Worm (Caenorhabditis elegans) whole organism, late embryonic: ENCODE measurements around the gene pfs-2.

ENCODE experiments used
- C08G9.2 ChIP-seq: sonication (generic microtip); optimal IDR thresholded peaks from 2 replicates; lab custom pipeline; 2016; ENCODE audit warnings: mild to moderate bottlenecking, missing genetic modification characterization, moderate library complexity, missing compliant biosample characterization
- C38D4.7 ChIP-seq: fragments of 200-800 bp; sonication (Bioruptor generic); optimal IDR thresholded peaks from 2 replicates; lab custom pipeline; 2018; ENCODE audit warnings: mild to moderate bottlenecking, missing genetic modification characterization, moderate library complexity, missing compliant biosample characterization
- F13H6.1 ChIP-seq: sonication (generic microtip); optimal IDR thresholded peaks from 2 replicates; lab custom pipeline; 2016; ENCODE audit warnings: missing genetic modification characterization, missing compliant biosample characterization
- K02D7.2 ChIP-seq: sonication (generic microtip); optimal IDR thresholded peaks from 2 replicates; lab custom pipeline; 2017; ENCODE audit warnings: mild to moderate bottlenecking, missing genetic modification characterization, missing compliant biosample characterization
- K09A11.1 ChIP-seq: sonication (generic microtip); optimal IDR thresholded peaks from 2 replicates; lab custom pipeline; 2017; ENCODE audit warnings: antibody characterized with exemption, mild to moderate bottlenecking, missing genetic modification characterization, missing compliant biosample characterization; ENCODE audit not compliant: insufficient read depth
- T23F11.4 ChIP-seq: fragments of 200-800 bp; sonication (Bioruptor generic); optimal IDR thresholded peaks from 2 replicates; lab custom pipeline; 2018; ENCODE audit warnings: mild to moderate bottlenecking, missing genetic modification characterization, missing compliant biosample characterization
- Y22D7AL.16 ChIP-seq: sonication (generic microtip); optimal IDR thresholded peaks from 2 replicates; lab custom pipeline; 2016; ENCODE audit warnings: missing genetic modification characterization, missing compliant biosample characterization
- ahr-1 ChIP-seq: sonication (generic microtip); optimal IDR thresholded peaks from 2 replicates; lab custom pipeline; 2016; ENCODE audit warnings: missing genetic modification characterization, missing compliant biosample characterization
- ama-1 ChIP-seq: fragments of 150-350 bp; optimal IDR thresholded peaks from 2 replicates; lab custom pipeline; 2014
- ceh-14 ChIP-seq: sonication (generic microtip); optimal IDR thresholded peaks from 2 replicates; lab custom pipeline; 2016; ENCODE audit warnings: missing genotype, missing genetic modification characterization, missing compliant biosample characterization
- ceh-18 ChIP-seq: sonication (generic microtip); optimal IDR thresholded peaks from 2 replicates; lab custom pipeline; 2016; ENCODE audit warnings: missing genetic modification characterization, missing compliant biosample characterization
- ceh-22 ChIP-seq: sonication (generic microtip); optimal IDR thresholded peaks from 2 replicates; lab custom pipeline; 2017; ENCODE audit warnings: missing biosample characterization, missing genetic modification characterization
- ceh-24 ChIP-seq: sonication (generic microtip); optimal IDR thresholded peaks from 2 replicates; lab custom pipeline; 2016; ENCODE audit warnings: mild to moderate bottlenecking, missing genetic modification characterization, missing compliant biosample characterization
- ceh-31 ChIP-seq: sonication (generic microtip); optimal IDR thresholded peaks from 2 replicates; lab custom pipeline; 2016; ENCODE audit warnings: missing genetic modification characterization, missing compliant biosample characterization
- ceh-34 ChIP-seq: sonication (generic microtip); optimal IDR thresholded peaks from 2 replicates; lab custom pipeline; 2016; ENCODE audit warnings: mild to moderate bottlenecking, missing genetic modification characterization, missing compliant biosample characterization
- ceh-48 ChIP-seq: sonication (generic microtip); optimal IDR thresholded peaks from 2 replicates; lab custom pipeline; 2016; ENCODE audit warnings: missing genetic modification characterization, inconsistent platforms, missing compliant biosample characterization
- ceh-6 ChIP-seq: fragments of 200-800 bp; sonication (Bioruptor generic); optimal IDR thresholded peaks from 2 replicates; lab custom pipeline; 2018; ENCODE audit warnings: mild to moderate bottlenecking, missing genetic modification characterization, missing compliant biosample characterization
- che-1 ChIP-seq: sonication (generic microtip); optimal IDR thresholded peaks from 2 replicates; lab custom pipeline; 2016; ENCODE audit warnings: mild to moderate bottlenecking, missing genetic modification characterization, missing compliant biosample characterization
- dmd-4 ChIP-seq: sonication (generic microtip); optimal IDR thresholded peaks from 2 replicates; lab custom pipeline; 2016; ENCODE audit warnings: borderline replicate concordance, missing genetic modification characterization, missing compliant biosample characterization
- dve-1 ChIP-seq: sonication (generic microtip); optimal IDR thresholded peaks from 2 replicates; lab custom pipeline; 2017; ENCODE audit warnings: antibody characterized with exemption, mild to moderate bottlenecking, missing genetic modification characterization, missing compliant biosample characterization
- elt-2 ChIP-seq: sonication (generic microtip); optimal IDR thresholded peaks from 2 replicates; lab custom pipeline; 2016; ENCODE audit warnings: missing genetic modification reagents, missing genetic modification characterization, missing compliant biosample characterization
- elt-4 ChIP-seq: sonication (generic microtip); optimal IDR thresholded peaks from 2 replicates; lab custom pipeline; 2016; ENCODE audit warnings: missing genetic modification characterization, missing compliant biosample characterization
- ets-4 ChIP-seq: sonication (generic microtip); optimal IDR thresholded peaks from 2 replicates; lab custom pipeline; 2016; ENCODE audit warnings: missing genetic modification characterization, missing compliant biosample characterization
- eyg-1 ChIP-seq: sonication (generic microtip); optimal IDR thresholded peaks from 2 replicates; lab custom pipeline; 2016; ENCODE audit warnings: missing genotype, missing genetic modification characterization, missing compliant biosample characterization
- fax-1 ChIP-seq: sonication (generic microtip); optimal IDR thresholded peaks from 2 replicates; lab custom pipeline; 2016; ENCODE audit warnings: missing genotype, missing genetic modification characterization, missing compliant biosample characterization
- fkh-10 ChIP-seq: fragments of 150-350 bp; optimal IDR thresholded peaks from 2 replicates; lab custom pipeline; 2014; ENCODE audit warnings: missing biosample characterization, missing genetic modification reagents, missing genetic modification characterization
- hlh-13 ChIP-seq: fragments of 200-800 bp; sonication (Bioruptor generic); optimal IDR thresholded peaks from 2 replicates; lab custom pipeline; 2018; ENCODE audit warnings: mild to moderate bottlenecking, missing genetic modification characterization, missing compliant biosample characterization
- hlh-15 ChIP-seq: sonication (generic microtip); optimal IDR thresholded peaks from 2 replicates; lab custom pipeline; 2016; ENCODE audit warnings: missing genetic modification characterization, missing compliant biosample characterization
- hlh-30 ChIP-seq: sonication (generic microtip); optimal IDR thresholded peaks from 2 replicates; lab custom pipeline; 2017; ENCODE audit warnings: antibody characterized with exemption, missing genetic modification characterization, missing compliant biosample characterization; ENCODE audit not compliant: insufficient read depth
- hlh-8 ChIP-seq: sonication (generic microtip); optimal IDR thresholded peaks from 2 replicates; lab custom pipeline; 2016; ENCODE audit warnings: missing genotype, missing genetic modification characterization, missing compliant biosample characterization
- lin-11 ChIP-seq: fragments of 200-800 bp; sonication (Bioruptor generic); optimal IDR thresholded peaks from 2 replicates; lab custom pipeline; 2018; ENCODE audit warnings: mild to moderate bottlenecking, missing genetic modification characterization, missing compliant biosample characterization
- madf-2 ChIP-seq: sonication (generic microtip); optimal IDR thresholded peaks from 2 replicates; lab custom pipeline; 2017; ENCODE audit warnings: missing genetic modification characterization, missing compliant biosample characterization
- mec-3 ChIP-seq: sonication (generic microtip); optimal IDR thresholded peaks from 2 replicates; lab custom pipeline; 2016; ENCODE audit warnings: borderline replicate concordance, missing genetic modification characterization, missing compliant biosample characterization
- nfya-1 ChIP-seq: sonication (generic microtip); optimal IDR thresholded peaks from 2 replicates; lab custom pipeline; 2017; ENCODE audit warnings: missing genetic modification characterization, mild to moderate bottlenecking, missing compliant biosample characterization, antibody characterized with exemption, moderate library complexity
- nhr-11 ChIP-seq: fragments of 150-350 bp; optimal IDR thresholded peaks from 2 replicates; lab custom pipeline; 2014; ENCODE audit warnings: missing biosample characterization, missing genetic modification characterization
- nhr-232 ChIP-seq: sonication (generic microtip); optimal IDR thresholded peaks from 2 replicates; lab custom pipeline; 2016; ENCODE audit warnings: missing genetic modification characterization, missing compliant biosample characterization
- pat-9 ChIP-seq: fragments of 200-800 bp; sonication (Bioruptor generic); optimal IDR thresholded peaks from 2 replicates; lab custom pipeline; 2018; ENCODE audit warnings: mild to moderate bottlenecking, missing genetic modification characterization, moderate library complexity, missing compliant biosample characterization
- pha-2 ChIP-seq: sonication (generic microtip); optimal IDR thresholded peaks from 2 replicates; lab custom pipeline; 2017; ENCODE audit warnings: mild to moderate bottlenecking, missing genetic modification characterization, missing compliant biosample characterization
- pha-4 ChIP-seq: fragments of 150-350 bp; optimal IDR thresholded peaks from 2 replicates; lab custom pipeline; 2018; ENCODE audit warnings: missing biosample characterization, missing genetic modification reagents, missing genetic modification characterization
- pqm-1 ChIP-seq: sonication (generic microtip); optimal IDR thresholded peaks from 2 replicates; lab custom pipeline; 2016; ENCODE audit warnings: missing genetic modification characterization, missing compliant biosample characterization
- pros-1 ChIP-seq: fragments of 150-350 bp; optimal IDR thresholded peaks from 2 replicates; lab custom pipeline; 2014; ENCODE audit warnings: missing biosample characterization, missing genetic modification reagents, missing genetic modification characterization
- ref-2 ChIP-seq: sonication (generic microtip); optimal IDR thresholded peaks from 2 replicates; lab custom pipeline; 2016; ENCODE audit warnings: missing genetic modification characterization, missing compliant biosample characterization
- rnt-1 ChIP-seq: sonication (generic microtip); optimal IDR thresholded peaks from 2 replicates; lab custom pipeline; 2016; ENCODE audit warnings: missing genetic modification characterization, missing compliant biosample characterization
- tbx-2 ChIP-seq: sonication (generic microtip); optimal IDR thresholded peaks from 2 replicates; lab custom pipeline; 2016; ENCODE audit warnings: missing genetic modification characterization, missing compliant biosample characterization
- tbx-7 ChIP-seq: sonication (generic microtip); optimal IDR thresholded peaks from 2 replicates; lab custom pipeline; 2016; ENCODE audit warnings: missing genotype, missing genetic modification characterization, missing compliant biosample characterization
- ttx-3 ChIP-seq: sonication (generic microtip); optimal IDR thresholded peaks from 2 replicates; lab custom pipeline; 2016; ENCODE audit warnings: missing genetic modification reagents, missing genetic modification characterization, missing compliant biosample characterization
- unc-42 ChIP-seq: sonication (generic microtip); optimal IDR thresholded peaks from 2 replicates; lab custom pipeline; 2016; ENCODE audit warnings: missing genotype, missing genetic modification characterization, missing compliant biosample characterization
- unc-55 ChIP-seq: sonication (generic microtip); optimal IDR thresholded peaks from 2 replicates; lab custom pipeline; 2017; ENCODE audit warnings: missing biosample characterization, missing genetic modification reagents, missing genetic modification characterization
- unc-86 ChIP-seq: sonication (generic microtip); optimal IDR thresholded peaks from 2 replicates; lab custom pipeline; 2016; ENCODE audit warnings: missing genetic modification characterization, missing compliant biosample characterization
- zip-5 ChIP-seq: sonication (generic microtip); optimal IDR thresholded peaks from 2 replicates; lab custom pipeline; 2016; ENCODE audit warnings: missing genetic modification characterization, missing compliant biosample characterization
- ztf-16 ChIP-seq: sonication (generic microtip); optimal IDR thresholded peaks from 2 replicates; lab custom pipeline; 2017; ENCODE audit warnings: missing genetic modification characterization, missing compliant biosample characterization

Gene pfs-2

ce11 chrII:14381450-14381849, 23.3 kb downstream of the pfs-2 start, which contains the start of gene sdz-26:
TSS of gene sdz-26 (plus strand) at chrII:14381750.
- TF ChIP-seq ceh-24 (tag; lab: Kevin White, UChicago) (no peak), hlh-30 (tag; lab: Kevin White, UChicago) (no peak), unc-86 (no peak), dmd-4 (tag; lab: Kevin White, UChicago) (no peak), ets-4 (tag; lab: Kevin White, UChicago) (no peak), ama-1 (lab: Kevin White, UChicago) (no peak), C38D4.7 (GFP tag; lab: Kevin White, UChicago) (no peak), F13H6.1 (tag; lab: Kevin White, UChicago) (no peak), pha-2 (tag; lab: Kevin White, UChicago) (no peak), lin-11 (tag; lab: Kevin White, UChicago) (no peak), hlh-13 (no peak), ztf-16 (tag; lab: Kevin White, UChicago) (no peak), T23F11.4 (no peak), ceh-48 (no peak), nhr-11 (tag; lab: Kevin White, UChicago) (no peak), dve-1 (tag; lab: Kevin White, UChicago) (no peak), hlh-15 (no peak)

- TF ChIP-seq ceh-34 (tag; lab: Kevin White, UChicago) (no peak), pha-4 (tag; lab: Kevin White, UChicago) (no peak), Y22D7AL.16 (tag; lab: Kevin White, UChicago) (no peak), tbx-7 (tag; lab: Kevin White, UChicago) (no peak), ceh-24 (tag; lab: Kevin White, UChicago) (no peak), pros-1 (tag; lab: Kevin White, UChicago) (no peak), madf-2 (tag; lab: Kevin White, UChicago) (no peak), hlh-30 (tag; lab: Kevin White, UChicago) (no peak), pha-2 (tag; lab: Kevin White, UChicago) (no peak), zip-5 (tag; lab: Kevin White, UChicago) (no peak), unc-42 (peak; percentile 47), nfya-1 (peak; percentile 30), fax-1 (tag; lab: Kevin White, UChicago) (no peak), ceh-14 (tag; lab: Kevin White, UChicago) (no peak), hlh-13 (no peak), K09A11.1 (no peak), T23F11.4 (no peak), tbx-2 (tag; lab: Kevin White, UChicago) (peak; percentile 27), dve-1 (tag; lab: Kevin White, UChicago) (peak; percentile 33), elt-2 (tag; lab: Kevin White, UChicago) (peak; percentile 12), eyg-1 (tag; lab: Kevin White, UChicago) (no peak), nhr-232 (tag; lab: Kevin White, UChicago) (no peak), ets-4 (tag; lab: Kevin White, UChicago) (no peak), ceh-31 (peak; percentile 17), ceh-6 (GFP tag; lab: Kevin White, UChicago) (no peak), mec-3 (no peak), ceh-18 (tag; lab: Kevin White, UChicago) (no peak), ceh-48 (no peak), pqm-1 (tag; lab: Kevin White, UChicago) (no peak), rnt-1 (tag; lab: Kevin White, UChicago) (no peak), pat-9 (tag; lab: Kevin White, UChicago) (no peak), C08G9.2 (tag; lab: Kevin White, UChicago) (no peak), nhr-11 (tag; lab: Kevin White, UChicago) (no peak), K02D7.2 (tag; lab: Kevin White, UChicago) (no peak), elt-4 (no peak), unc-55 (GFP tag; lab: Kevin White, UChicago) (peak; percentile 13), ahr-1 (no peak), che-1 (tag; lab: Kevin White, UChicago) (peak; percentile 0), lin-11 (tag; lab: Kevin White, UChicago) (no peak), fkh-10 (GFP tag; lab: Kevin White, UChicago) (no peak), ref-2 (tag; lab: Kevin White, UChicago) (no peak), ttx-3 (tag; lab: Kevin White, UChicago) (no peak), ceh-22 (no peak), hlh-8 (no peak)
Measured at ce11 chrII:14383644-14384043, 25.5 kb downstream of the pfs-2 start, which contains the start of gene mes-2. TSS of gene mes-2 (plus strand) at chrII:14383973.
